Worm (Caenorhabditis elegans): Measurements from ENCODE around the gene B0218.7.

B0218.7 gene

ce11 chrIV:8142735-8143550, 22.9 kb downstream of the B0218.7 start, which contains the start of gene pmk-2 (continued):
- TF ChIP-seq lin-13 (GFP tag; optimal IDR thresholded peaks at IDR 0.05) (no peak), fkh-4 (tag; optimal IDR thresholded peaks at IDR 0.05; ENCODE audit: borderline replicate concordance) (peak; percentile 41), hpl-2 (GFP tag; optimal IDR thresholded peaks at IDR 0.05) (no peak), ceh-88 (GFP tag; IDR thresholded peaks at IDR 0.05) (no peak), sox-4 (tag; optimal IDR thresholded peaks at IDR 0.05) (peak; percentile 47), nhr-237 (tag; optimal IDR thresholded peaks at IDR 0.05) (no peak), lsy-2 (tag; optimal IDR thresholded peaks at IDR 0.05) (peak; percentile 34 to 37), irx-1 (tag; optimal IDR thresholded peaks at IDR 0.05) (no peak), lin-35 (GFP tag; optimal IDR thresholded peaks at IDR 0.05) (no peak), zag-1 (tag; optimal IDR thresholded peaks at IDR 0.05) (no peak), sup-37 (GFP tag; optimal IDR thresholded peaks at IDR 0.05) (no peak), egl-13 (tag; optimal IDR thresholded peaks at IDR 0.05) (no peak), tlp-1 (tag; optimal IDR thresholded peaks at IDR 0.05) (no peak), isw-1 (GFP tag; IDR thresholded peaks at IDR 0.05) (no peak), snpc-4 (tag; optimal IDR thresholded peaks at IDR 0.05) (no peak)

DNA sequence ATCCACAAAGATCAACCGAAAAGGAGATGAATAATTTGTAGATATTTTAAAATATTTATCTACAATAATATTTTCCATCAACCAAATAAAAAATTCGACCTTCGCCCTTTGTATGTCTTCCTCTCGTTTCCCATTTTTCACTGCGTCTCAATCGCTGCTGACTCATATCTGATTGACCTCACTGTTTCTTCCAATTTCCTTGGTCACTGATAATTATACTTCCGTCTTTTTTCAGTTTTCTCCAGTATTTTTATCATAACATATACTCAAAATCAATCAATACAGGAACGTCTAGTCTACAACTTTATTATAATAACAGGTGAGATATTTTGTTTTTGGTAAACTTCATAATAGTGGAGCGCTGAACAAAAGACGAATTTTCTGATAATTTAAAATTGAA, 26.9 kb downstream of the B0218.7 start, which contains the start of gene pmk-3:
Gene pmk-3 (plus strand): TSS at position 236 of the 400 bp plus-strand sequence.
- TF ChIP-seq unc-30 (tag; optimal IDR thresholded peaks at IDR 0.05) (no peak), blmp-1 (tag; optimal IDR thresholded peaks at IDR 0.05) (peak; percentile 2), zag-1 (tag; optimal IDR thresholded peaks at IDR 0.05) (no peak)

- TF ChIP-seq nhr-90 (tag; optimal IDR thresholded peaks at IDR 0.05; ENCODE audit: poor library complexity) (no peak), lin-35 (GFP tag; optimal IDR thresholded peaks at IDR 0.05) (no peak), swsn-7 (tag; optimal IDR thresholded peaks at IDR 0.05) (no peak), fkh-4 (tag; optimal IDR thresholded peaks at IDR 0.05; ENCODE audit: borderline replicate concordance) (peak; percentile 74), dsc-1 (tag; optimal IDR thresholded peaks at IDR 0.05) (peak; percentile 93), unc-30 (tag; optimal IDR thresholded peaks at IDR 0.05) (no peak), unc-62 (GFP tag; optimal IDR thresholded peaks at IDR 0.05) (no peak), tbx-2 (tag; optimal IDR thresholded peaks at IDR 0.05) (no peak), elt-2 (tag; optimal IDR thresholded peaks at IDR 0.05) (no peak), pag-3 (tag; optimal IDR thresholded peaks at IDR 0.05; ENCODE audit: borderline replicate concordance, insufficient read depth) (no peak)
Measured at ce11 chrIV:8136548-8136947, 29.3 kb downstream of the B0218.7 start.

- TF ChIP-seq aha-1 (tag; optimal IDR thresholded peaks at IDR 0.05), result no peak
- TF ChIP-seq zag-1 (tag; optimal IDR thresholded peaks at IDR 0.05), result no peak
- no peak for TF ChIP-seq ztf-11 (tag; optimal IDR thresholded peaks at IDR 0.05)
- TF ChIP-seq mep-1 (tag; optimal IDR thresholded peaks at IDR 0.05), result peak; percentile 63
- no peak for TF ChIP-seq unc-86 (tag; optimal IDR thresholded peaks at IDR 0.05)
- no peak for TF ChIP-seq nhr-84 (tag; optimal IDR thresholded peaks at IDR 0.05)
- TF ChIP-seq rnt-1 (tag; optimal IDR thresholded peaks at IDR 0.05), result peak; percentile 56
- no peak for TF ChIP-seq pax-3 (tag; optimal IDR thresholded peaks at IDR 0.05)
- TF ChIP-seq snu-23 (GFP tag; optimal IDR thresholded peaks at IDR 0.05), result peak; percentile 60
- no peak for TF ChIP-seq C34B4.2 (tag; optimal IDR thresholded peaks at IDR 0.05)
- TF ChIP-seq mef-2 (tag; optimal IDR thresholded peaks at IDR 0.05), result no peak
- no peak for TF ChIP-seq lir-3 (tag; optimal IDR thresholded peaks at IDR 0.05; ENCODE audit: poor library complexity)
- TF ChIP-seq zip-4 (GFP tag; optimal IDR thresholded peaks at IDR 0.05), result no peak
- TF ChIP-seq fkh-8 (tag; optimal IDR thresholded peaks at IDR 0.05), result peak; percentile 1
- TF ChIP-seq jun-1 (tag; optimal IDR thresholded peaks at IDR 0.05), result no peak
- peak in 1 of 6 experiments; percentile 4 for TF ChIP-seq elt-3 (tag; optimal IDR thresholded peaks at IDR 0.05)
- peak; percentile 6 for TF ChIP-seq snpc-4 (tag; optimal IDR thresholded peaks at IDR 0.05)
- peak; percentile 65 for TF ChIP-seq lin-14 (GFP tag; optimal IDR thresholded peaks at IDR 0.05)
- TF ChIP-seq nhr-19 (GFP tag; conservative IDR thresholded peaks at IDR 0.05), result no peak
- peak; percentile 50 for TF ChIP-seq nhr-85 (tag)
- no peak for TF ChIP-seq pqm-1 (tag; optimal IDR thresholded peaks at IDR 0.05)
- TF ChIP-seq efl-3 (GFP tag; optimal IDR thresholded peaks at IDR 0.05), result no peak
- peak; percentile 74 for TF ChIP-seq C16A3.4 (tag; optimal IDR thresholded peaks at IDR 0.05)
- no peak for TF ChIP-seq nhr-76 (tag; optimal IDR thresholded peaks at IDR 0.05)
Measured at ce11 chrIV:8136005-8136512, 29.8 kb downstream of the B0218.7 start, which contains the start of the genes isp-1 and islo-1. TSS of gene isp-1 (minus strand) at chrIV:8136055. TSS of gene islo-1 (plus strand) at chrIV:8136389.
